Fruit fly (Drosophila melanogaster): ENCODE results near the gene CG3604.

dm6 chr2L:3655698-3656105, 42.0 kb downstream of the CG3604 start:
- peak; percentile 99 for TF ChIP-seq OdsH (GFP tag; optimal IDR thresholded peaks at IDR 0.05)
- peak; percentile 98 for TF ChIP-seq CG16779 (tag; optimal IDR thresholded peaks at IDR 0.05)
- peak; percentile 99 for TF ChIP-seq vri (GFP tag; optimal IDR thresholded peaks at IDR 0.05)
- TF ChIP-seq lz (GFP tag; optimal IDR thresholded peaks at IDR 0.05), result peak; percentile 99
- peak; percentile 98 for TF ChIP-seq CG1621 (tag; optimal IDR thresholded peaks at IDR 0.05)
- peak; percentile 97 for TF ChIP-seq fd85E (GFP tag; optimal IDR thresholded peaks at IDR 0.05)
- peak; percentile 98 for TF ChIP-seq Gug (GFP tag; IDR thresholded peaks at IDR 0.05)
- TF ChIP-seq CG11902 (GFP tag; optimal IDR thresholded peaks at IDR 0.05), result peak; percentile 98
- peak; percentile 98 for TF ChIP-seq spab (GFP tag; optimal IDR thresholded peaks at IDR 0.05)
